Worm (Caenorhabditis elegans) whole organism, dauer: ENCODE measurements around the gene C27F2.4.
"Not testable (repeated sequence)": the region's sequence is repeated elsewhere in the genome, so short reads cannot be mapped to it uniquely, and the experiment has no call there.

Experiments
- unc-62 ChIP-seq: sonication (generic microtip); optimal IDR thresholded peaks from 2 replicates; lab custom pipeline; 2017; ENCODE audit warnings: missing biosample characterization, missing genetic modification reagents, missing genetic modification characterization

C27F2.4 gene

DNA sequence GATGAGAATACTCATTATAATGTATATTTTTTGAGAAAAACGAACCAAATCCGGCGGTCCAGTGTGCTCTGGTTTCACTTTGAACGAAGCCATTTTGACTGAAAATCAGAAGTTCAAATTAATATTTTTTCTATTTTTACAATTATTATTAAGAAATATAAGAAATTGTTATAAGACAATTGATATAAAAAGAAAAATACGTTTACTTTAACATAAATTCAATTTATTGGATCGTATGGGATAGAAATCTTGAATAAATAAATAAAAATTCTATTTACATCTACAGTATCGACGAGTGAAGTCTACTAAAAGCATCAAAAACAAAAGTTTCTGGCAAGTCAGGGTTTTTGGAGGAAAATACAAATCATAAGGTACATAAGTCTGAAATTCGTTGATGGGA lies at the start of gene C27F2.4:
C27F2.4 (minus strand) TSS at position 101 of the 400 bp plus-strand sequence.
- TF ChIP-seq unc-62, result no peak

DNA sequence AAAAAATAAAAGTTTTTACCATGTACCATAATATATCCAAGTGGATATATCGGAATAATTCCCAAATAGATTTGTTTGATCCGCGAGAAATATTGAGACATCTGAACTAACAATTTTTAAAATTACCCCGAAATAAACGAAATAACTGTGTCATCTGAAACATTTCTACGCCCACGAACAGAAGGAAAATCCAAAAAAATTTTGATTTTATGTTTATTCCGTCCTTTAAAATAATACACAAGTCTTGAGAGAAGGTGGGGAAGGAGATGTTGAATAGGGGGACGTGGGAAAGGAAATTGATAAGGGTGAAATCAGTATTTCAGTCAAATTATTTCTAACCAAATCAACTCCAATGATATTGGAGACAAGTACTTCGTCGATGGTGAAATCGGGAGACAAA lies 48.6 kb upstream of the C27F2.4 start, which contains the start of gene R144.11:
R144.11 (minus strand) TSS at position 101 of the 400 bp plus-strand sequence.
- TF ChIP-seq unc-62, result no peak

DNA sequence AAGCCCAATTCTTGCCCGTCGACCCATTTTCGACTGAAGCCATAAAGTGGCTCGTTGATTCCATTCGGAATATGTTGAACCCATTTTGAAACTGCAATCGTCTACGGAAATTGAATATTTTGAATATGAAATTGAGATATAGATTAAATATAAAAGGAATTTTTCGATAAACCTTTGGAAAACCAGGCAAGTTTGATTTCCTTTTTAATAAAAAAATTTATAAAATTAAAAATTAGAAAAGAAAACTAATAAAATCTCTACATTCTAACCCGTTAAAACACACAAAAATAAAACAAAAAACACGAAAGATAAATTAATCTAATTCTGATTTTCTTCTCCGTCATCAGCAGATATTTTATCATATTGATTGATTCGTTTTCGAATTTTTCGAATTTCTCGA lies 46.8 kb upstream of the C27F2.4 start, which contains the start of gene R144.12:
R144.12 (minus strand) TSS at position 101 of the 400 bp plus-strand sequence.
- no peak for TF ChIP-seq unc-62

DNA sequence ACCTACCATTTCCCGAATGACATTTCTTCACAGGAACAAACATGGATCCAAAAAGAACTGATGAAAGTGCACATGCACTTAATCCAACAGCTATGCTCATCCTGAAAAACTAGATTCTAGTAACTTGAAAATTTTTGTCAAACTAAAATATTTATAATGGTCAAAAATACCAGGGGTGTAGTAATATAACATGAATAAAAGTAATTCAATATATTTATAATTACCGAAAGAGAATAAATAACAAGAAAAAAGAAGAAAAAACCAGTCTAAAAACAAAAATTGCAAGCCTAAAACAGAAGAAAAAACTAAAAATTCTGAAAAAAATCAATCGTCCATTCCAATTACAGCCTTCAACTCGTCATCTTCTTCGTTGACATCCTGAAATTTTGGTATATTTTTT lies 44.5 kb upstream of the C27F2.4 start, which contains the start of gene R144.6:
R144.6 (minus strand) TSS at position 101 of the 400 bp plus-strand sequence.
- no peak for TF ChIP-seq unc-62

DNA sequence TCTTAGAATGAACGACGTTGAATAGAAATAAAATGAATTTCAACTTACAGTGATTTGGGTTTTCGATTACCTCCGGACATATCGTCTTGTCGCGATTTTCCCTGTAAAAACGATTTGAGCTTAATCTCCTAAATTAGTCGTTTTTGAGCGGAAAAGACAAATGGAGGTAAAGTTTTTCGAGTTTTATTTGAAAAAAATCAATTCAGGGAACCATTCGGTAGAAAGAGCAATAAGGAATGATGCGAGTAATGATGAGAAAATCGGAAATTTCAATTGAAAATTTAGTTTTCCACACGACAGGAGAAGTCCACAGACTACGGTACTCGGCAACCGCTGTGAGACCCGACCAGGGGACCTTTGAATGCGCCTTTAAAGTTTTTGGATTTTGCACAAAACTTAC lies 42.1 kb upstream of the C27F2.4 start, which contains the start of gene R144.10:
R144.10 (minus strand) TSS at position 101 of the 400 bp plus-strand sequence.
- TF ChIP-seq unc-62, result no peak

DNA sequence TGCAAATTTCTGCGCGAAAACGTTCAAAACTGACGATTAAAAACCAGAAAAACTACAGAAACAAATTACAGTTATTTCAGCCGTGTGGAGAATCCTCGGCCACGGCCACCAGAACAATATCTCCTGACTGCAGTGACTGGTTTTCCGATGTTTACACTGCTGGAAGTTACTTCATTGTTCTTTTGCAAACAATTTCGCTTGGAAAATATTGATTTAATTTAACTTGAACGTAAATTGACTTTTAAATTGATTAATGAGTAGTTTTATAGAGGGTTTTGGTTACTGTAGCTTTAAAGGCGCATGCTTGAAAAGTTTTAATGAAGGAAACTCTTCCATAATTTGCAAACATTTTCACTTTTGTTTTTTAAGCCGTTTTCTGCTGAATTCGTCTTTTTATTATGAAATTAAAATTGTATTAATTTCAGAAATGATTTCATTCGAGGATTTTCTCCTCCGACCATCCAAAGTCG lies 38.9 kb upstream of the C27F2.4 start, which contains the start of gene smcr-8:
smcr-8 (plus strand) TSS at position 420 of the 470 bp plus-strand sequence.
- no peak for TF ChIP-seq unc-62

DNA sequence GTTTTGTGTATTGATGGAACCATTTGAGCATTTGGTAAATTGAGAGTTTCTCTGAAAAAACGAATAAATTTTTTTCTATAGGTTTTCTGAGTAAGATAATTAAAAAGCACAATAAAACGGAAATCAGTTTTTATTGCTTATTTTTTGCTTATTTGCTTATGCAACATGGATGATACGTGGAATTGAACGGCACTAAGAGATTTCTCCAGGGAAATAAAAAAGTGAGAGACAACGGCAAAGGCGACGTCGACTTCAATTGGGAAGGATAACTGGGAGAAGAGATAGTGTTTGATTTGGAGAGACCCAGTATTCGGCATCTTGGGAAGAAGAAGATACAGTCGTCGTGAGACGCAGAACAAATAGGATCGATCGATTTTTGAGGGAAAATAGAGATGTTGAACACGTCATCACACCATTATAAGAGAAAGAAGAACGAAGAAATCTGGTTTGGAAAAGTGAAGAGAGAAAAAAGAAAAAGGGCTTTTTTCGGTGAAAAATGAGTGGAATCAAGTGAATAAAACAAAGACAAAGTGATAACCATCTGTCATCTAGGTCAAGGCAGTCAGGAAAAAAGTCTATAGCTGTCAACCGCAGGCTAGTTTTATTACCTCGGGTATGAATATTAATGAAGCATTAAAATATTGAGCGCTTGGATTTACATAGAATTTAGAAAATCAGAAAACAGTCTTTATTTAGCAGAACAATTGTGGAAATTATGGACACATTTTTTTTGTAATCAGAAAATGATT lies 38.2 kb upstream of the C27F2.4 start, which contains the start of gene tmem-131:
tmem-131 (minus strand) TSS at position 51 of the 749 bp plus-strand sequence.
- no peak for TF ChIP-seq unc-62

DNA sequence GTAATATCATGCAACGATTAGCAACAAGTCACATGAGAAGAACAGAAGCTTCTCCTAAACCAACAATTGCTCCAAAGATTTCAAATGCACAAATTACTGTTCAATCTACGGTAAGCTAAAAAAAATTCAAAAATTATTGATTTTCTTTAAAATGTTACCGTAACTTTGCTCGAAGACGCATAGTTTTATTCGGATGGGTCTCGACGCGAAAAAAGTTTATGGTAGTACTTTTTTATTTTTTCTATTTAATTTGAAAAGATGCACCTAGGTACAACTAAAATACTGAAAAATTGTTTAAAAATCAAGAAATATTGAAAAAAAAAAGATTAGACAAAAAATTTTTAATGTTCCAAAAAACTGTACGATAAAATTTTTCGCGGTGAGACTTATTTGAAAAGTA lies 27.6 kb upstream of the C27F2.4 start:
- no peak for TF ChIP-seq unc-62

DNA sequence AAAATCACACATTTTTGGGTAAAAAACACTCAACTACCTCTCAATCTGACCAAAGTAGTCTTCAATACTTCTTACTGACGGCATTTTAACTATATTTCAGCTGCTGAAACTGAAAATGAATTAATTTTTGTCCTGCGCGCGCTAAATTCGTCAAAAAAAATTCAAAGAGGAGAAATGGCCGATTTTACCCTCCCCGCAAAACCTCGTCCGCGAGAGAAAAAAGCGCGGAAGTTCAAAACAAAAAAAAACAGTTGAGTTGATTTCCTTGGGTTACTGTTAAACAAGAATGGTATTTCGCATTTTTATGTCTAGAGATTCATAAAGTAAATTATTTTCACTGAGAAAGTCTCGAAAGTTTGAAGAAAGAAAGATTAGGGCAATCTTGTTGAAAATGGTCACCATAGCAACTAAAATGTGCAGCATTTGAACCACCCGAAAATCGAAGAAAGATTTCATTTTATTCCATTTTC lies 26.7 kb upstream of the C27F2.4 start, which contains the start of the genes C27F2.10 and wdr-60:
C27F2.10 (minus strand) TSS at position 109 of the 470 bp plus-strand sequence.
wdr-60 (plus strand) TSS at position 420 of the 470 bp plus-strand sequence.
- TF ChIP-seq unc-62, result no peak

DNA sequence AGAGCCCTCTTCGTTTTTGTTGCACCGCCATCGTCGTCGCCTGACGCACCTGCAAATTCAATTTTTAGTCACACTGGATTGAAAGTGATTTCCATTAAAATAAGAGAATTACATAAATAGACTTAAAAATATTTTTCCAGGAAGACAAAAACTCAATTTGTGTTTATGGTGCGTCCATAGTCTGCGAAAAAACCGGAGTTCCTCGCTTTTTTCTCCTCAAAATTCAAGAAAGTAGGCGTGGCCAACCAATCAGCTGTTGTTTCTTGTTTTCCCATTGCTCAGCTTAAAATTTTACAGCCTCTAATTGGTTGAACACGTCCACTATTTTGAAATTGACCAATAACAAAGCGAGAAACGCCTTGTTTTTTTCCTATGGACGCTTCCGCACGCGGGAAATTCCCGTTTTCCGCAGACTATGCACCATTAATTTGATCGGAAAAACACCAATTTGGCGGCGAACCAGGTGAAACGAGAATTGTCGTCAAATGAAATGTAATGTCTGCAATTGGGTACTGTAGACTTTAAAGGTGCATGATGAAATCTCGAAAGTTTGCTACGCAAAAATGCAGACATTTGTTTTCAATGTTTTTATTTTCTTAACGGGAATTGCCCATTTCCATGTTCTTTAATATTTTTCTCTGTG lies 24.5 kb upstream of the C27F2.4 start, which contains the start of gene C27F2.7:
C27F2.7 (minus strand) TSS at position 51 of the 643 bp plus-strand sequence.
- no peak for TF ChIP-seq unc-62

DNA sequence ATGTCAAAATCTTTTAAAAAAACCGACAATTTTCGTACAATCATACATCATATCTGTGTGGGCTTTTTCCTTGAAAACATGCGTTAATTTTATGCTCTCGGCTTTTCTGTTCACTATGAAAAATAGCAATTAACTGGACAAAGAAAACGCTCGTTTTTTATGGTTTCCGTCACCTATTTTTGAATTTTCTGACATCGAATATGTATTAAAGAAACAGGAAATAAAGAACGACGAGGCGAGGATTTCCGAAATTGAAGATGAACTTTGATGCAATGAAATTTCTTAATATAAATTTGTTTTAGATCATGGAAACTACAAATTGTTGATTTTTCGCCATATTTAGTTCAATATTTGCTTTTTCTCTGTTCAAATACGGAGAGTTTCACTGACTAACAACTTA lies 23.9 kb upstream of the C27F2.4 start:
- TF ChIP-seq unc-62, result no peak

DNA sequence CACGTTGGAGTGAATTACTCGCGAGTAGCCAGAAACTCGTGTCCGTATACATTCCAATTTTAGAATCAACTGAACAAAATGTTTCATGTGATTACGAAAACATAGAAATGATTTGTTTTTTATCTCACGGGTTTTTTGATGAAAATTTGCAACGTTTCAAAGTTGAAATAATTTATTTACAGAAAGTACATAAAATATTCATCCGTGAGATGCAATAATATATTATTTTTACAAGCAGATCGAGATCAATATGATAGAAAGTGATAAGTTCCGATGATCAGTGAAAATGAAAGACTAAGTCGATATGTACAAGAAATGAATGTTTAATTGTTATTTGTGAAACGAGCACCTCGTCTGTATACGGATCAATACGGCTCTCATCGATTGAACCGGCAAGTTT lies 20.3 kb upstream of the C27F2.4 start, which contains the start of gene C27F2.6:
C27F2.6 (minus strand) TSS at position 101 of the 400 bp plus-strand sequence.
- not testable (repeated sequence) for TF ChIP-seq unc-62

DNA sequence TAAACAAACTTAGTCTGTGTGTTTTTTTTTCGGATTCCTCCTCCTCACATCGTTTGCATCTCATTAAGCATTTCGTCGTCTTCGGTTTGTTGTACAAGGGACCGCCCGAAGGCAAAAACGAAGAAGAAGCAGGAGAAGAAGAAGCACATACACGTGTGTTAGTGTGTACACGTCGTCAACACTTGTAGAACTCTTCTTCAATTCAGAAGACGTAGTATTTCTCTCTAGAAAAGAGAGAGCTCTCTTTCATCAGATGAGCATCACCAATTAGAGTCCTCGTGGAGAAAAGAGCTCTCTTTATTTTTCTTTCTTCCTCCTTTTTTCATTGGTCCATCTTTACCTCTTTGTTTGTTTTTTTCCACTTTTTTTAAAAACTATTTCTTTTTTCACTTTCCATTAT lies 8.0 kb upstream of the C27F2.4 start:
- TF ChIP-seq unc-62, result no peak

DNA sequence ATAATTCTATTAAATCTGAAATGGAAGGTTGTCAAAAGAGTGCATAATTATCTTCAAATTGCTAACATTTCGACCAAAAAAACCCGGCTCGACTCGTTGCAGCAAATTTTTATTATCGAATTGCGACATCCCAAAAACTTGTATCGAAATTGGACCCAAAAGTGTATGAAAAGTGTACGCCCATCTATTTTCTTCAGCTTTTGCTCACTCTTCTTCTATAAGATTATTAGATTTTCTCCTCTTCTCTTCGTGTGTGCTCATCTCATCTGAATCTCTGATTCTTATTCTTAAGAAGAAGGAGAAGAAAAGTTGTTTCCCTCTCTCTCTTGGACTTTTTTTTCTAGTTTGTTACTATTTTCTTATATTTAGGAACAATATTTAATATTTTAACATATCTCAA lies 7.1 kb upstream of the C27F2.4 start:
- no peak for TF ChIP-seq unc-62

DNA sequence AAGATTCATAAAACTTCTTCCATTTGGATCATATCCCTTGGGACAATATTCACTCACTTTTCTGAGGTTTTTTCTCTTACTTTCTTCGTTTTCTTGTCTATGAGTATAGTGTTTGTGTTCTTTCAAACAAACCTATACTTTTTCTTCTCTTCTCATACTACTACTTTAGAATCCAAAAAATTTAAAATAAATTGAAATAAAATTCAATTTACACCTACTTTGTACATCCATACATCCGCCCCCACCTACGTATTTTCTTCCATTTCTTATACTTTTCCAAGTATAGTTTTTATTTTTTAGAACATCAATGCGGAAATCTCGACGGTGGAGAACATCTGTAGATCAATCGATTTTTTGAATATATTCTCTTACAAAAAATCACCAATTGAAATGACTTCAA lies 5.2 kb upstream of the C27F2.4 start, which contains the start of gene nca-2:
nca-2 (plus strand) TSS at position 301 of the 400 bp plus-strand sequence.
- no peak for TF ChIP-seq unc-62

DNA sequence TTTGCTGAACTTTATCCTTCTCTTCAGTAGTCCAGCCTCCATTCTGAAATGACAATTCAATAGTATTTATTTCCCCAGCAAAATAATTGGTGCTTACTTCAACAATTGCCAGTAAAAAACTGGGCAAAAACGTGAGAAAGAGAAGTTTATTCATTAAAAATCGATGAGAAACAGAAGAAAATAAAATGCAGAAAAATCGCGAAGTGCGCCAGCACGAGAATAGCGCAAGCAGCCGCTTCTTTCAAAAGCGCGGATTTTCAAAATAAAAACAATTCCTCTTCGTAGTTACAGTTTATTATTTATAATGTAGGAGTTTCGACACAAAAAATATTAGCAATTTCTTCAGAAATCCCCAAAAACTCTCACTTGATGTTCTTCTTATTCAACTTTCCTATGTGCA lies 2.8 kb upstream of the C27F2.4 start, which contains the start of gene C27F2.9:
C27F2.9 (minus strand) TSS at position 159 of the 400 bp plus-strand sequence.
- no peak for TF ChIP-seq unc-62

DNA sequence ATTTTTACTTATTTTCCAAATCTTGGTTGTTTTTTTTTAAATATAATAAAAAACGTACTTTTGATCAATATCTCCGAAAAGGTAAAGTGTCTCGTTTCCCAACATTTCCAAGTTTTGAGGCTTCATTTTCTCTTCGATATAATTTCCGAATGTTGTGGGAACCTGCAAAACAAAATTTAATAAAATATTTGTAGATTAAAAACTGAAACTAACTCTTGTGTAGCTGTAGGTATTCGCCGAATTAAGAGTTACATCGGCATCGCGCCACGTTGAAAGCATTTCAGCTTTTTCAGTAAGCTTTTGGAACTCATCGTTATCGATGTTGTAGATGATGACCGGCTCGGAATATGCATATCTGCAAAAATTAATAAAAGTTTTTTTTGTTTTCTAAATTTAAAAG lies 2.3 kb upstream of the C27F2.4 start, which contains the start of gene vps-22:
vps-22 (minus strand) TSS at position 101 of the 400 bp plus-strand sequence.
- TF ChIP-seq unc-62, result no peak
